Fruit fly (Drosophila melanogaster) whole organism, embryonic: ENCODE data around the gene Csas.

Experiments
- Aef1 ChIP-seq: fragments of 200-800 bp; sonication (Bioruptor generic); IDR thresholded peaks from 3 replicates; pipeline ENCODE4 v1.3.6; 2022; ENCODE audit warnings: missing biosample characterization, missing genetic modification characterization
- B-H2 ChIP-seq: fragments of 200-800 bp; sonication (Bioruptor generic); optimal IDR thresholded peaks from 2 replicates; lab custom pipeline; 2018; ENCODE audit warnings: missing biosample characterization, mild to moderate bottlenecking, missing genetic modification characterization
- CG10543 ChIP-seq: fragments of 200-800 bp; sonication (Bioruptor generic); optimal IDR thresholded peaks from 3 replicates; lab custom pipeline; 2017; ENCODE audit warnings: missing biosample characterization, mild to moderate bottlenecking, missing genetic modification characterization, moderate library complexity
- CG10979 ChIP-seq: fragments of 200-800 bp; sonication (Bioruptor generic); optimal IDR thresholded peaks from 2 replicates; lab custom pipeline; 2018; ENCODE audit warnings: missing biosample characterization, mild to moderate bottlenecking, missing genetic modification characterization, moderate library complexity
- CG12071 ChIP-seq: fragments of 200-800 bp; sonication (Bioruptor generic); optimal IDR thresholded peaks from 3 replicates; lab custom pipeline; 2018; ENCODE audit warnings: missing biosample characterization, mild to moderate bottlenecking, missing genetic modification characterization
- CG13123 ChIP-seq: fragments of 200-800 bp; sonication (Bioruptor generic); optimal IDR thresholded peaks from 2 replicates; lab custom pipeline; 2016; ENCODE audit warnings: missing biosample characterization, missing genetic modification characterization
- CG13624 ChIP-seq: fragments of 200-800 bp; sonication (Bioruptor generic); optimal IDR thresholded peaks from 2 replicates; lab custom pipeline; 2016; ENCODE audit warnings: missing biosample characterization, missing genetic modification characterization
- CG14014 ChIP-seq: fragments of 200-800 bp; sonication (Bioruptor generic); IDR thresholded peaks from 2 replicates; pipeline ENCODE4 v1.3.6; 2022; ENCODE audit warnings: missing biosample characterization, missing genetic modification characterization
- CG15514 ChIP-seq: fragments of 200-800 bp; sonication (Bioruptor generic); optimal IDR thresholded peaks from 3 replicates; lab custom pipeline; 2017; ENCODE audit warnings: missing biosample characterization, missing genetic modification characterization, mild to moderate bottlenecking, moderate library complexity, missing genetic modification reagents
- CG17612 ChIP-seq: fragments of 200-800 bp; sonication (Bioruptor generic); IDR thresholded peaks from 2 replicates; pipeline ENCODE4 v1.3.6; 2022; ENCODE audit warnings: missing biosample characterization, missing genetic modification characterization
- CG17912 ChIP-seq: fragments of 200-800 bp; sonication (Bioruptor generic); optimal IDR thresholded peaks from 2 replicates; lab custom pipeline; 2018; ENCODE audit warnings: missing biosample characterization, mild to moderate bottlenecking, missing genetic modification characterization
- CG2116 ChIP-seq: fragments of 200-800 bp; sonication (Bioruptor generic); optimal IDR thresholded peaks from 3 replicates; lab custom pipeline; 2018; ENCODE audit warnings: missing biosample characterization, mild to moderate bottlenecking, missing genetic modification characterization
- CG2120 ChIP-seq: fragments of 200-800 bp; sonication (Bioruptor generic); optimal IDR thresholded peaks from 3 replicates; lab custom pipeline; 2016; ENCODE audit warnings: missing biosample characterization, missing genetic modification characterization
- CG3065 ChIP-seq: fragments of 200-800 bp; sonication (Bioruptor generic); optimal IDR thresholded peaks from 2 replicates; lab custom pipeline; 2016; ENCODE audit warnings: missing biosample characterization, missing genetic modification characterization
- CG3163 ChIP-seq: fragments of 200-800 bp; sonication (Bioruptor generic); optimal IDR thresholded peaks from 3 replicates; lab custom pipeline; 2016; ENCODE audit warnings: missing biosample characterization, missing genetic modification characterization
- CG34422 ChIP-seq: fragments of 200-800 bp; sonication (Bioruptor generic); IDR thresholded peaks from 3 replicates; pipeline ENCODE4 v1.3.6; 2022; ENCODE audit warnings: missing biosample characterization, missing genetic modification characterization
- CG4282 ChIP-seq: fragments of 200-800 bp; sonication (Bioruptor generic); optimal IDR thresholded peaks from 2 replicates; lab custom pipeline; 2016; ENCODE audit warnings: missing biosample characterization, missing genetic modification characterization
- CG4404 ChIP-seq: fragments of 200-800 bp; sonication (Bioruptor generic); IDR thresholded peaks from 2 replicates; pipeline ENCODE4 v1.3.6; 2022; ENCODE audit warnings: missing biosample characterization, missing genetic modification characterization
- CG4424 ChIP-seq: fragments of 200-800 bp; sonication (Bioruptor generic); optimal IDR thresholded peaks from 3 replicates; lab custom pipeline; 2016; ENCODE audit warnings: missing biosample characterization, missing genetic modification characterization
- CG4730 ChIP-seq: fragments of 200-800 bp; sonication (Bioruptor generic); IDR thresholded peaks from 2 replicates; pipeline ENCODE4 v1.3.6; 2022; ENCODE audit warnings: missing biosample characterization, missing genetic modification characterization
- CG6175 ChIP-seq: fragments of 200-800 bp; sonication (Bioruptor generic); IDR thresholded peaks from 3 replicates; pipeline ENCODE4 v1.3.6; 2022; ENCODE audit warnings: missing biosample characterization, missing genetic modification characterization
- CG8089 ChIP-seq: fragments of 200-800 bp; sonication (Bioruptor generic); optimal IDR thresholded peaks from 3 replicates; lab custom pipeline; 2016; ENCODE audit warnings: missing biosample characterization, missing genetic modification characterization
- CG8388 ChIP-seq: fragments of 200-800 bp; sonication (Bioruptor generic); optimal IDR thresholded peaks from 2 replicates; lab custom pipeline; 2019; ENCODE audit warnings: missing biosample characterization, mild to moderate bottlenecking, missing genetic modification characterization, moderate library complexity
- CkIIα-i1 ChIP-seq: fragments of 200-800 bp; sonication (Bioruptor generic); IDR thresholded peaks from 2 replicates; pipeline ENCODE4 v1.3.6; 2022; ENCODE audit warnings: missing biosample characterization, missing genetic modification characterization
- CrebB ChIP-seq: fragments of 200-800 bp; sonication (Bioruptor generic); optimal IDR thresholded peaks from 3 replicates; lab custom pipeline; 2018; ENCODE audit warnings: missing biosample characterization, mild to moderate bottlenecking, missing genetic modification characterization
- Dp ChIP-seq: fragments of 200-800 bp; sonication (Bioruptor generic); optimal IDR thresholded peaks from 2 replicates; lab custom pipeline; 2018; ENCODE audit warnings: missing biosample characterization, mild to moderate bottlenecking, missing genetic modification characterization, moderate library complexity
- HmgZ ChIP-seq: fragments of 200-800 bp; sonication (Bioruptor generic); optimal IDR thresholded peaks from 2 replicates; lab custom pipeline; 2018; ENCODE audit warnings: missing biosample characterization, mild to moderate bottlenecking, missing genetic modification characterization
- Hr51 ChIP-seq, 2 experiments: fragments of 200-800 bp; sonication (Bioruptor generic); optimal IDR thresholded peaks; 2 replicates in 1 of 2; 3 replicates in 1 of 2; lab custom pipeline; 2016 to 2018; ENCODE audit warnings: missing biosample characterization in 2 of 2, missing genetic modification characterization in 2 of 2, mild to moderate bottlenecking in 1 of 2, moderate library complexity in 1 of 2
- Nf-YA ChIP-seq: fragments of 200-800 bp; sonication (Bioruptor generic); IDR thresholded peaks from 2 replicates; pipeline ENCODE4 v1.3.6; 2022; ENCODE audit warnings: missing biosample characterization, missing genetic modification characterization
- Poxn ChIP-seq: fragments of 200-800 bp; sonication (Bioruptor generic); IDR thresholded peaks from 2 replicates; pipeline ENCODE4 v1.3.6; 2022; ENCODE audit warnings: missing biosample characterization, missing genetic modification characterization
- amos ChIP-seq: fragments of 200-800 bp; sonication (Bioruptor generic); IDR thresholded peaks from 2 replicates; pipeline ENCODE4 v1.3.6; 2022; ENCODE audit warnings: missing biosample characterization, missing genetic modification characterization; ENCODE audit not compliant: partially characterized antibody
- az2 ChIP-seq: fragments of 200-800 bp; sonication (Bioruptor generic); optimal IDR thresholded peaks from 3 replicates; lab custom pipeline; 2016; ENCODE audit warnings: missing biosample characterization, missing genetic modification characterization
- bab2 ChIP-seq: fragments of 200-800 bp; sonication (Bioruptor generic); optimal IDR thresholded peaks from 2 replicates; lab custom pipeline; 2016; ENCODE audit warnings: missing biosample characterization, missing genetic modification characterization
- bcd ChIP-seq: fragments of 200-800 bp; sonication (Bioruptor generic); optimal IDR thresholded peaks from 2 replicates; lab custom pipeline; 2017; ENCODE audit warnings: missing biosample characterization, mild to moderate bottlenecking, missing genetic modification characterization
- cad ChIP-seq: fragments of >200 bp; optimal IDR thresholded peaks from 2 replicates; lab custom pipeline; 2017; ENCODE audit warnings: missing biosample characterization, missing genetic modification characterization
- cas ChIP-seq: fragments of 200-800 bp; sonication (Bioruptor generic); IDR thresholded peaks from 2 replicates; pipeline ENCODE4 v1.3.6; 2022; ENCODE audit warnings: missing biosample characterization, missing genetic modification characterization
- cg ChIP-seq: fragments of 200-800 bp; sonication (Bioruptor generic); optimal IDR thresholded peaks from 3 replicates; lab custom pipeline; 2019; ENCODE audit warnings: missing biosample characterization, mild to moderate bottlenecking, missing genetic modification characterization, moderate library complexity
- dysf ChIP-seq: fragments of 200-800 bp; sonication (Bioruptor generic); IDR thresholded peaks from 3 replicates; pipeline ENCODE4 v1.3.6; 2022; ENCODE audit warnings: missing biosample characterization, missing genetic modification characterization
- en ChIP-seq: fragments of 200-800 bp; sonication (Bioruptor generic); optimal IDR thresholded peaks from 2 replicates; lab custom pipeline; 2016; ENCODE audit warnings: missing biosample characterization, missing genetic modification characterization
- eve ChIP-seq, 2 experiments: fragments of >200 bp; optimal IDR thresholded peaks; 2 replicates each; lab custom pipeline; 2017; ENCODE audit warnings: missing biosample characterization in 2 of 2, missing genetic modification characterization in 2 of 2
- exex ChIP-seq: fragments of 200-800 bp; sonication (Bioruptor generic); optimal IDR thresholded peaks from 4 replicates; lab custom pipeline; 2018; ENCODE audit warnings: missing biosample characterization, mild to moderate bottlenecking, missing genetic modification characterization, moderate library complexity
- fu2 ChIP-seq: fragments of 200-800 bp; sonication (Bioruptor generic); optimal IDR thresholded peaks from 2 replicates; lab custom pipeline; 2016; ENCODE audit warnings: missing biosample characterization, missing genetic modification characterization
- hbn ChIP-seq: fragments of 200-800 bp; sonication (Bioruptor generic); IDR thresholded peaks from 2 replicates; pipeline ENCODE4 v1.3.6; 2022; ENCODE audit warnings: missing biosample characterization, missing genetic modification characterization; ENCODE audit not compliant: partially characterized antibody
- hth ChIP-seq: fragments of >200 bp; optimal IDR thresholded peaks from 2 replicates; lab custom pipeline; 2017; ENCODE audit warnings: inconsistent platforms
- klu ChIP-seq: fragments of 200-800 bp; sonication (Bioruptor generic); IDR thresholded peaks from 2 replicates; pipeline ENCODE4 v1.3.6; 2022; ENCODE audit warnings: missing biosample characterization, missing genetic modification characterization
- lola ChIP-seq, 3 experiments: fragments of >200 bp in 2 of 3; fragments of 200-800 bp in 1 of 3; sonication (Bioruptor generic) in 1 of 3; optimal IDR thresholded peaks; 2 replicates each; lab custom pipeline; 2017 to 2019; ENCODE audit warnings: missing biosample characterization in 3 of 3, missing genetic modification characterization in 3 of 3, mild to moderate bottlenecking in 1 of 3, moderate library complexity in 1 of 3
- prd ChIP-seq, 3 experiments: fragments of >200 bp in 2 of 3; fragments of 200-800 bp in 1 of 3; sonication (Bioruptor generic) in 1 of 3; optimal IDR thresholded peaks in 2 of 3; IDR thresholded peaks in 1 of 3; 2 replicates in 2 of 3; 3 replicates in 1 of 3; pipeline versions ENCODE4 v1.3.6 to Lab custom; 2017 to 2022; ENCODE audit warnings: missing biosample characterization in 1 of 3, missing genetic modification characterization in 1 of 3
- sens ChIP-seq: fragments of 200-800 bp; sonication (Bioruptor generic); peaks from one replicate; lab custom pipeline; 2016; ENCODE audit warnings: missing biosample characterization, missing genetic modification characterization
- tio ChIP-seq: fragments of 200-800 bp; sonication (Bioruptor generic); optimal IDR thresholded peaks from 2 replicates; lab custom pipeline; 2017; ENCODE audit warnings: missing biosample characterization, missing genetic modification characterization, inconsistent platforms
- tx ChIP-seq: fragments of 200-800 bp; sonication (Bioruptor generic); optimal IDR thresholded peaks from 2 replicates; lab custom pipeline; 2016; ENCODE audit warnings: missing biosample characterization, missing genetic modification characterization
- yki ChIP-seq: fragments of >200 bp; optimal IDR thresholded peaks from 3 replicates; lab custom pipeline; 2018
- z ChIP-seq: fragments of 200-800 bp; sonication (Bioruptor generic); IDR thresholded peaks from 3 replicates; pipeline ENCODE4 v1.3.6; 2022; ENCODE audit warnings: missing biosample characterization, missing genetic modification characterization

Gene Csas

dm6 chr3L:20004442-20004869, 15.7 kb upstream of the Csas start (continued):
- TF ChIP-seq CG4730 (GFP tag; lab: Robert Waterston, UW) (no peak), CG3065 (no peak), hbn (GFP tag; lab: Robert Waterston, UW) (peak; percentile 37; the same call in 1 of the 2 replicates), cg (no peak), prd (optimal IDR thresholded peaks at IDR 0.05; lab: Kevin White, UChicago) (no peak), prd (GFP tag; IDR thresholded peaks at IDR 0.05; lab: Robert Waterston, UW) (no peak), exex (tag; lab: Kevin White, UChicago) (no peak), cas (GFP tag; lab: Robert Waterston, UW) (no peak), CG8388 (no peak), CG17612 (GFP tag; lab: Robert Waterston, UW) (no peak), CG4282 (GFP tag; lab: Kevin White, UChicago) (no peak), fu2 (no peak), CG8089 (GFP tag; lab: Kevin White, UChicago) (no peak), tio (GFP tag; lab: Kevin White, UChicago) (no peak), cad (GFP tag; lab: Kevin White, UChicago) (no peak), az2 (no peak), CG15514 (peak; percentile 28), yki (lab: Kevin White, UChicago) (no peak), HmgZ (tag; lab: Kevin White, UChicago) (no peak), Nf-YA (no peak), CkIIα-i1 (GFP tag; lab: Robert Waterston, UW) (no peak), CG10543 (GFP tag; lab: Kevin White, UChicago) (no peak), Aef1 (GFP tag; lab: Robert Waterston, UW) (no peak), lola (GFP tag; optimal IDR thresholded peaks at IDR 0.05; lab: Kevin White, UChicago) (no peak), CG2116 (GFP tag; lab: Kevin White, UChicago) (peak; percentile 25), B-H2 (GFP tag; lab: Kevin White, UChicago) (no peak), CG4424 (GFP tag; lab: Kevin White, UChicago) (no peak), CG6175 (GFP tag; lab: Robert Waterston, UW) (no peak), CG2120 (GFP tag; lab: Kevin White, UChicago) (no peak), hth (no peak), CG14014 (no peak), z (GFP tag; lab: Robert Waterston, UW) (no peak), klu (GFP tag; lab: Robert Waterston, UW) (no peak), Dp (GFP tag; lab: Kevin White, UChicago) (peak; percentile 4), CG13624 (no peak), CG13123 (GFP tag; lab: Kevin White, UChicago) (no peak), Poxn (GFP tag; lab: Robert Waterston, UW) (no peak), CG34422 (no peak), CG4404 (no peak), amos (GFP tag; lab: Robert Waterston, UW) (peak; percentile 60; the same call in 1 of the 2 replicates), CrebB (no peak), CG17912 (peak; percentile 60), tx (no peak), eve (GFP tag; optimal IDR thresholded peaks at IDR 0.05; lab: Kevin White, UChicago) (peak in 1 of 2 experiments; percentile 65), CG12071 (GFP tag; lab: Kevin White, UChicago) (no peak), dysf (GFP tag; lab: Robert Waterston, UW) (no peak), sens (peak; percentile 69), CG10979 (tag; lab: Kevin White, UChicago) (peak; percentile 46), en (GFP tag; lab: Kevin White, UChicago) (no peak), bcd (GFP tag; lab: Kevin White, UChicago) (no peak), CG3163 (GFP tag; lab: Kevin White, UChicago) (no peak), bab2 (GFP tag; lab: Kevin White, UChicago) (no peak), Hr51 (GFP tag; optimal IDR thresholded peaks at IDR 0.05; lab: Kevin White, UChicago) (peak in 1 of 2 experiments; percentile 37)
